Comparison of ENCODE assay signal across 1 fruit fly cellular context in genomic region chr4:571504-572268, dm6.
A peak's percentile ranks its signal among the peaks of the same experiment; 100 is the strongest.
TF ChIP-seq lines count a peak whose summit lies in the region.

TSS of gene ND-49 (minus strand) at chr4:571554.
TSS of gene Ephrin (plus strand) at chr4:571755.

TF ChIP-seq in whole organism, embryonic, 481 proteins besides CTCF, POLR2A, EP300 and RAD21 (continued from another document):
- TF ChIP-seq pzg (GFP tag; optimal IDR thresholded peaks at IDR 0.05; lab: Kevin White, UChicago) (peak; percentile 13), CG14667 (GFP tag; IDR thresholded peaks at IDR 0.05; lab: Robert Waterston, UW) (no peak), emc (GFP tag; optimal IDR thresholded peaks at IDR 0.05; lab: Kevin White, UChicago) (no peak), CG9437 (GFP tag; optimal IDR thresholded peaks at IDR 0.05; lab: Kevin White, UChicago) (no peak), hb (GFP tag; IDR thresholded peaks at IDR 0.05; lab: Robert Waterston, UW; ENCODE audit: partially characterized antibody) (no peak), CG9727 (GFP tag; optimal IDR thresholded peaks at IDR 0.05; lab: Kevin White, UChicago) (no peak), CG30403 (GFP tag; optimal IDR thresholded peaks at IDR 0.05; lab: Kevin White, UChicago) (no peak), rib (GFP tag; IDR thresholded peaks at IDR 0.05; lab: Robert Waterston, UW) (no peak), tll (GFP tag; optimal IDR thresholded peaks at IDR 0.05; lab: Kevin White, UChicago) (no peak), CG10979 (tag; optimal IDR thresholded peaks at IDR 0.05; lab: Kevin White, UChicago) (no peak), Elba2 (GFP tag; optimal IDR thresholded peaks at IDR 0.05; lab: Kevin White, UChicago) (no peak), CG12744 (GFP tag; optimal IDR thresholded peaks at IDR 0.05; lab: Kevin White, UChicago) (no peak), MTF-1 (GFP tag; optimal IDR thresholded peaks at IDR 0.05; lab: Kevin White, UChicago; ENCODE audit: borderline replicate concordance) (no peak), gcm2 (GFP tag; optimal IDR thresholded peaks at IDR 0.05; lab: Kevin White, UChicago) (no peak), mirr (GFP tag; optimal IDR thresholded peaks at IDR 0.05; lab: Kevin White, UChicago) (no peak), Sin3A (optimal IDR thresholded peaks at IDR 0.05; lab: Kevin White, UChicago) (no peak), Vsx1 (GFP tag; optimal IDR thresholded peaks at IDR 0.05; lab: Kevin White, UChicago) (no peak), Sox102F (GFP tag; optimal IDR thresholded peaks at IDR 0.05; lab: Kevin White, UChicago) (no peak), peb (GFP tag; IDR thresholded peaks at IDR 0.05; lab: Robert Waterston, UW) (no peak), eyg (GFP tag; optimal IDR thresholded peaks at IDR 0.05; lab: Kevin White, UChicago) (no peak), CG1024 (GFP tag; IDR thresholded peaks at IDR 0.05; lab: Robert Waterston, UW) (peak; percentile 91; the same call in 1 of the 2 replicates), CG3726 (GFP tag; IDR thresholded peaks at IDR 0.05; lab: Robert Waterston, UW) (no peak), dpn (GFP tag; optimal IDR thresholded peaks at IDR 0.05; lab: Kevin White, UChicago) (no peak), CG8478 (optimal IDR thresholded peaks at IDR 0.05; lab: Kevin White, UChicago) (no peak), sima (GFP tag; optimal IDR thresholded peaks at IDR 0.05; lab: Kevin White, UChicago) (no peak), CG15514 (GFP tag; optimal IDR thresholded peaks at IDR 0.05; lab: Kevin White, UChicago) (no peak), CG12299 (tag; optimal IDR thresholded peaks at IDR 0.05; lab: Kevin White, UChicago) (no peak), da (GFP tag; optimal IDR thresholded peaks at IDR 0.05; lab: Kevin White, UChicago) (no peak), luna (GFP tag; optimal IDR thresholded peaks at IDR 0.05; lab: Kevin White, UChicago) (no peak), CG1602 (GFP tag; optimal IDR thresholded peaks at IDR 0.05; lab: Kevin White, UChicago) (no peak), Jarid2 (GFP tag; optimal IDR thresholded peaks at IDR 0.05; lab: Kevin White, UChicago) (no peak), NK7.1 (GFP tag; optimal IDR thresholded peaks at IDR 0.05; lab: Kevin White, UChicago) (no peak), Fer1 (GFP tag; optimal IDR thresholded peaks at IDR 0.05; lab: Kevin White, UChicago) (peak; percentile 30), Oli (tag; optimal IDR thresholded peaks at IDR 0.05; lab: Kevin White, UChicago) (no peak), CG10543 (GFP tag; optimal IDR thresholded peaks at IDR 0.05; lab: Kevin White, UChicago) (no peak), lbe (GFP tag; optimal IDR thresholded peaks at IDR 0.05; lab: Kevin White, UChicago) (no peak), CG4617 (GFP tag; optimal IDR thresholded peaks at IDR 0.05; lab: Kevin White, UChicago; ENCODE audit: borderline replicate concordance) (peak; percentile 67), sqz (GFP tag; optimal IDR thresholded peaks at IDR 0.05; lab: Kevin White, UChicago) (peak; percentile 75), CG2678 (tag; optimal IDR thresholded peaks at IDR 0.05; lab: Kevin White, UChicago) (no peak), nerfin-1 (tag; optimal IDR thresholded peaks at IDR 0.05; lab: Kevin White, UChicago) (no peak), Tbp (GFP tag; optimal IDR thresholded peaks at IDR 0.05; lab: Kevin White, UChicago) (no peak), BEAF-32 (GFP tag; optimal IDR thresholded peaks at IDR 0.05; lab: Kevin White, UChicago) (peak; percentile 58), CG7963 (GFP tag; IDR thresholded peaks at IDR 0.05; lab: Robert Waterston, UW; ENCODE audit: partially characterized antibody) (no peak), MBD-R2 (GFP tag; IDR thresholded peaks at IDR 0.05; lab: Robert Waterston, UW) (no peak), inv (GFP tag; IDR thresholded peaks at IDR 0.05; lab: Robert Waterston, UW; ENCODE audit: partially characterized antibody) (no peak), ind (GFP tag; optimal IDR thresholded peaks at IDR 0.05; lab: Kevin White, UChicago) (no peak), ash1 (GFP tag; optimal IDR thresholded peaks at IDR 0.05; lab: Kevin White, UChicago) (no peak), wor (GFP tag; IDR thresholded peaks at IDR 0.05; lab: Robert Waterston, UW) (no peak), CG11560 (tag; IDR thresholded peaks at IDR 0.05; lab: Robert Waterston, UW) (no peak), en (GFP tag; optimal IDR thresholded peaks at IDR 0.05; lab: Kevin White, UChicago) (no peak), cg (GFP tag; optimal IDR thresholded peaks at IDR 0.05; lab: Kevin White, UChicago) (peak; percentile 76), seq (GFP tag; IDR thresholded peaks at IDR 0.05; lab: Robert Waterston, UW) (no peak), Scr (GFP tag; IDR thresholded peaks at IDR 0.05; lab: Robert Waterston, UW; ENCODE audit: partially characterized antibody) (no peak), CG18619 (GFP tag; optimal IDR thresholded peaks at IDR 0.05; lab: Kevin White, UChicago) (no peak), CG2202 (tag; optimal IDR thresholded peaks at IDR 0.05; lab: Kevin White, UChicago) (no peak), CG18262 (tag; optimal IDR thresholded peaks at IDR 0.05; lab: Kevin White, UChicago) (peak; percentile 3), CG2129 (GFP tag; IDR thresholded peaks at IDR 0.05; lab: Robert Waterston, UW; ENCODE audit: partially characterized antibody) (no peak), CG9609 (GFP tag; optimal IDR thresholded peaks at IDR 0.05; lab: Kevin White, UChicago) (no peak), sens (GFP tag; lab: Kevin White, UChicago) (peak; percentile 75), crol (GFP tag; IDR thresholded peaks at IDR 0.05; lab: Robert Waterston, UW) (no peak), CG6765 (GFP tag; optimal IDR thresholded peaks at IDR 0.05; lab: Kevin White, UChicago) (no peak), CG17912 (GFP tag; optimal IDR thresholded peaks at IDR 0.05; lab: Kevin White, UChicago) (no peak), Doc3 (GFP tag; IDR thresholded peaks at IDR 0.05; lab: Robert Waterston, UW; ENCODE audit: partially characterized antibody) (no peak), E2f2 (GFP tag; IDR thresholded peaks at IDR 0.05; lab: Robert Waterston, UW) (no peak), Mrtf (GFP tag; IDR thresholded peaks at IDR 0.05; lab: Robert Waterston, UW) (no peak), CG7271 (tag; optimal IDR thresholded peaks at IDR 0.05; lab: Kevin White, UChicago) (no peak), BtbVII (GFP tag; optimal IDR thresholded peaks at IDR 0.05; lab: Kevin White, UChicago) (no peak), Taf1 (GFP tag; IDR thresholded peaks at IDR 0.05; lab: Robert Waterston, UW) (no peak), CG30431 (GFP tag; optimal IDR thresholded peaks at IDR 0.05; lab: Kevin White, UChicago) (no peak), Usf (GFP tag; optimal IDR thresholded peaks at IDR 0.05; lab: Kevin White, UChicago) (no peak), CG33213 (GFP tag; optimal IDR thresholded peaks at IDR 0.05; lab: Kevin White, UChicago) (no peak), CG30020 (tag; optimal IDR thresholded peaks at IDR 0.05; lab: Kevin White, UChicago) (peak; percentile 95), CG11695 (GFP tag; IDR thresholded peaks at IDR 0.05; lab: Robert Waterston, UW) (no peak), HLH54F (GFP tag; optimal IDR thresholded peaks at IDR 0.05; lab: Kevin White, UChicago) (no peak), lov (optimal IDR thresholded peaks at IDR 0.05; lab: Kevin White, UChicago) (no peak), lov (GFP tag; IDR thresholded peaks at IDR 0.05; lab: Robert Waterston, UW) (no peak), tx (GFP tag; optimal IDR thresholded peaks at IDR 0.05; lab: Kevin White, UChicago) (no peak), slou (GFP tag; optimal IDR thresholded peaks at IDR 0.05; lab: Kevin White, UChicago) (no peak), trh (GFP tag; optimal IDR thresholded peaks at IDR 0.05; lab: Kevin White, UChicago) (no peak), pros (GFP tag; optimal IDR thresholded peaks at IDR 0.05; lab: Kevin White, UChicago) (no peak), fd102C (GFP tag; optimal IDR thresholded peaks at IDR 0.05; lab: Kevin White, UChicago) (no peak), CG18764 (GFP tag; optimal IDR thresholded peaks at IDR 0.05; lab: Kevin White, UChicago) (no peak), CG14860 (GFP tag; IDR thresholded peaks at IDR 0.05; lab: Robert Waterston, UW; ENCODE audit: partially characterized antibody) (no peak), phol (tag; optimal IDR thresholded peaks at IDR 0.05; lab: Kevin White, UChicago) (no peak), Hr39 (optimal IDR thresholded peaks at IDR 0.05; lab: Kevin White, UChicago) (no peak), Asciz (GFP tag; optimal IDR thresholded peaks at IDR 0.05; lab: Kevin White, UChicago) (peak; percentile 5), ftz-f1 (GFP tag; optimal IDR thresholded peaks at IDR 0.05; lab: Kevin White, UChicago) (no peak), CG9932 (GFP tag; IDR thresholded peaks at IDR 0.05; lab: Robert Waterston, UW) (no peak), Pdp1 (GFP tag; optimal IDR thresholded peaks at IDR 0.05; lab: Kevin White, UChicago) (peak in 1 of 2 experiments; percentile 95), CG3838 (GFP tag; optimal IDR thresholded peaks at IDR 0.05; lab: Kevin White, UChicago) (no peak), tgo (GFP tag; IDR thresholded peaks at IDR 0.05; lab: Robert Waterston, UW) (no peak), Sry-δ (GFP tag; optimal IDR thresholded peaks at IDR 0.05; lab: Kevin White, UChicago) (peak; percentile 46), Nf-YB (GFP tag; optimal IDR thresholded peaks at IDR 0.05; lab: Kevin White, UChicago) (no peak), HLH4C (GFP tag; IDR thresholded peaks at IDR 0.05; lab: Robert Waterston, UW; ENCODE audit: partially characterized antibody) (no peak), sna (GFP tag; IDR thresholded peaks at IDR 0.05; lab: Robert Waterston, UW; ENCODE audit: partially characterized antibody) (no peak), CG5245 (GFP tag; optimal IDR thresholded peaks at IDR 0.05; lab: Kevin White, UChicago) (no peak), CG13624 (GFP tag; optimal IDR thresholded peaks at IDR 0.05; lab: Kevin White, UChicago) (no peak), CG10274 (GFP tag; optimal IDR thresholded peaks at IDR 0.05; lab: Kevin White, UChicago) (no peak), Hsf (GFP tag; optimal IDR thresholded peaks at IDR 0.05; lab: Kevin White, UChicago) (no peak), Adf1 (GFP tag; IDR thresholded peaks at IDR 0.05; lab: Robert Waterston, UW) (no peak), Dad (GFP tag; optimal IDR thresholded peaks at IDR 0.05; lab: Kevin White, UChicago) (no peak), CG12659 (GFP tag; optimal IDR thresholded peaks at IDR 0.05; lab: Kevin White, UChicago) (peak; percentile 55), CG13775 (GFP tag; optimal IDR thresholded peaks at IDR 0.05; lab: Kevin White, UChicago) (no peak), Hr78 (GFP tag; optimal IDR thresholded peaks at IDR 0.05; lab: Kevin White, UChicago) (no peak), ham (GFP tag; IDR thresholded peaks at IDR 0.05; lab: Robert Waterston, UW) (no peak), CG14441 (GFP tag; IDR thresholded peaks at IDR 0.05; lab: Robert Waterston, UW) (no peak), Blimp-1 (GFP tag; optimal IDR thresholded peaks at IDR 0.05; lab: Kevin White, UChicago) (no peak), Atf6 (GFP tag; IDR thresholded peaks at IDR 0.05; lab: Robert Waterston, UW) (no peak), scrt (GFP tag; optimal IDR thresholded peaks at IDR 0.05; lab: Kevin White, UChicago) (no peak), CG10366 (GFP tag; IDR thresholded peaks at IDR 0.05; lab: Robert Waterston, UW) (no peak), zfh1 (GFP tag; IDR thresholded peaks at IDR 0.05; lab: Robert Waterston, UW) (no peak), CG10209 (GFP tag; optimal IDR thresholded peaks at IDR 0.05; lab: Kevin White, UChicago) (no peak), CG7839 (tag; optimal IDR thresholded peaks at IDR 0.05; lab: Kevin White, UChicago) (no peak), CG4707 (GFP tag; optimal IDR thresholded peaks at IDR 0.05; lab: Kevin White, UChicago) (no peak), YL-1 (GFP tag; optimal IDR thresholded peaks at IDR 0.05; lab: Kevin White, UChicago) (peak; percentile 70), MESR4 (GFP tag; optimal IDR thresholded peaks at IDR 0.05; lab: Kevin White, UChicago) (peak; percentile 83), stwl (tag; optimal IDR thresholded peaks at IDR 0.05; lab: Kevin White, UChicago) (no peak), CG4404 (GFP tag; IDR thresholded peaks at IDR 0.05; lab: Robert Waterston, UW) (no peak), Side (GFP tag; optimal IDR thresholded peaks at IDR 0.05; lab: Kevin White, UChicago) (no peak), CG10267 (tag; optimal IDR thresholded peaks at IDR 0.05; lab: Kevin White, UChicago) (peak; percentile 6), disco-r (GFP tag; optimal IDR thresholded peaks at IDR 0.05; lab: Kevin White, UChicago) (no peak), NC2β (GFP tag; optimal IDR thresholded peaks at IDR 0.05; lab: Kevin White, UChicago) (no peak), CG14014 (GFP tag; IDR thresholded peaks at IDR 0.05; lab: Robert Waterston, UW) (no peak), CG15011 (GFP tag; optimal IDR thresholded peaks at IDR 0.05; lab: Kevin White, UChicago) (no peak)
